Fruit fly (Drosophila melanogaster) whole organism, pupa: Measurements from ENCODE around the gene Dpy-30L2.
A peak's percentile ranks its signal among the peaks of the same experiment; 100 is the strongest.

Source experiments
- CG12605 ChIP-seq: fragments of 200-800 bp; sonication (Bioruptor generic); IDR thresholded peaks from 2 replicates; pipeline ENCODE4 v1.3.6; 2022; ENCODE audit warnings: missing biosample characterization, missing genetic modification characterization
- CG13204 ChIP-seq: fragments of 200-800 bp; sonication (Bioruptor generic); optimal IDR thresholded peaks from 2 replicates; lab custom pipeline; 2018; ENCODE audit warnings: missing biosample characterization, mild to moderate bottlenecking, missing genetic modification characterization, moderate library complexity
- CG14655 ChIP-seq: fragments of 200-800 bp; sonication (Bioruptor generic); optimal IDR thresholded peaks from 3 replicates; lab custom pipeline; 2017; ENCODE audit warnings: mild to moderate bottlenecking, missing biosample characterization, missing genetic modification reagents, missing genetic modification characterization
- CG17806 ChIP-seq: fragments of 200-800 bp; sonication (Bioruptor generic); optimal IDR thresholded peaks from 2 replicates; lab custom pipeline; 2018; ENCODE audit warnings: missing biosample characterization, mild to moderate bottlenecking, missing genetic modification characterization, moderate library complexity
- CG34367 ChIP-seq: fragments of 200-800 bp; sonication (Bioruptor generic); optimal IDR thresholded peaks from 2 replicates; lab custom pipeline; 2018; ENCODE audit warnings: missing biosample characterization, mild to moderate bottlenecking, missing genetic modification characterization
- CG8159 ChIP-seq: fragments of 200-800 bp; sonication (Bioruptor generic); optimal IDR thresholded peaks from 3 replicates; lab custom pipeline; 2018; ENCODE audit warnings: missing biosample characterization, mild to moderate bottlenecking, missing genetic modification characterization, moderate library complexity
- fd96Ca ChIP-seq: fragments of 200-800 bp; sonication (Bioruptor generic); IDR thresholded peaks from 3 replicates; pipeline ENCODE4 v1.3.6; 2022; ENCODE audit warnings: missing biosample characterization, missing genetic modification characterization
- rn ChIP-seq: fragments of 200-800 bp; sonication (Bioruptor generic); IDR thresholded peaks from 2 replicates; pipeline ENCODE4 v1.3.6; 2022; ENCODE audit warnings: missing biosample characterization, missing genetic modification characterization

DNA sequence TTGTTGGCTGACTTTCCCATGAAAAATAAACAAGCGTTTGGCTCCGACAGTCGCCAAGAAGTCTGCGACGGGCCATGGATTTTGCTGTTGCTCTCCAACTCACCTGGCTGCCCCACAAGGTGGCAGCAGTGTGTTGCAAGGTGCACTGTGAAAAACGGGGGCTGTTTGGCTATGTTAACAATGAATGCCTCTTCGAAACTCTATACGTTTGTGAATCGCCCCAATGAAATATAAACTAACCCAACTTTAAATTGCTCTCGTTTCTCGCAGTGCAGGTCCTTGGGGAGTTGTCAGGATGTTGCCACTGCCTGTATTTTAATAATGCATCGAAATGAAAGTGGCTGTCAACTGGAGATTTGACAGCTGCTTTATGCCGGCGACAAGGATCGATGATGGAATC lies 33.2 kb downstream of the Dpy-30L2 start:
- TF ChIP-seq CG13204 (GFP tag; lab: Kevin White, UChicago), result no peak
- no peak for TF ChIP-seq CG34367 (tag; lab: Kevin White, UChicago)
- TF ChIP-seq CG17806 (tag; lab: Kevin White, UChicago), result peak; percentile 5
- TF ChIP-seq CG14655, result peak; percentile 31
- TF ChIP-seq rn (GFP tag; lab: Robert Waterston, UW), result no peak
- no peak for TF ChIP-seq CG12605 (GFP tag; lab: Robert Waterston, UW)
- TF ChIP-seq CG8159 (tag; lab: Kevin White, UChicago), result peak; percentile 12
- TF ChIP-seq fd96Ca (GFP tag; lab: Robert Waterston, UW), result peak; percentile 57; the same call in 1 of the 3 replicates
